Worm (Caenorhabditis elegans): ENCODE measurements around the gene tag-191.

Gene tag-191

ce11 chrV:14505745-14506214 lies 30.4 kb downstream of the tag-191 start:
- peak; percentile 73 for TF ChIP-seq egl-27 (tag; optimal IDR thresholded peaks at IDR 0.05)
- peak; percentile 48 for TF ChIP-seq nhr-25 (tag; optimal IDR thresholded peaks at IDR 0.05)
- TF ChIP-seq sma-9 (GFP tag; optimal IDR thresholded peaks at IDR 0.05): peak; percentile 40
- no peak for TF ChIP-seq sma-9 (tag; optimal IDR thresholded peaks at IDR 0.05)
- TF ChIP-seq blmp-1 (tag; optimal IDR thresholded peaks at IDR 0.05; ENCODE audit: insufficient read depth): peak; percentile 33
- TF ChIP-seq elt-1 (tag; optimal IDR thresholded peaks at IDR 0.05): peak; percentile 85
- peak; percentile 44 for TF ChIP-seq sma-3 (GFP tag; optimal IDR thresholded peaks at IDR 0.05)
- TF ChIP-seq ceh-16 (tag; optimal IDR thresholded peaks at IDR 0.05): peak; percentile 89
- TF ChIP-seq gmeb-1 (tag; optimal IDR thresholded peaks at IDR 0.05): peak; percentile 24
- TF ChIP-seq fos-1 (tag; optimal IDR thresholded peaks at IDR 0.05): peak; percentile 90
- no peak for TF ChIP-seq ztf-11 (tag; optimal IDR thresholded peaks at IDR 0.05)
- no peak for TF ChIP-seq ztf-1 (GFP tag; conservative IDR thresholded peaks at IDR 0.05)
- TF ChIP-seq F13H6.1 (tag; optimal IDR thresholded peaks at IDR 0.05): no peak
- TF ChIP-seq sem-4 (tag; optimal IDR thresholded peaks at IDR 0.05): peak; percentile 42
- TF ChIP-seq mdl-1 (tag; optimal IDR thresholded peaks at IDR 0.05): peak in 1 of 2 experiments; percentile 4
- peak; percentile 85 for TF ChIP-seq nhr-21 (tag; optimal IDR thresholded peaks at IDR 0.05)
- no peak for TF ChIP-seq ztf-4 (tag; optimal IDR thresholded peaks at IDR 0.05)
- TF ChIP-seq nhr-6 (tag; optimal IDR thresholded peaks at IDR 0.05): no peak
- TF ChIP-seq skn-1 (tag; optimal IDR thresholded peaks at IDR 0.05): peak; percentile 28

- TF ChIP-seq ceh-16 (tag; optimal IDR thresholded peaks at IDR 0.05): peak; percentile 41
- TF ChIP-seq R02D3.7 (tag; optimal IDR thresholded peaks at IDR 0.05): no peak
- no peak for TF ChIP-seq lin-39 (tag; optimal IDR thresholded peaks at IDR 0.05)
- TF ChIP-seq fos-1 (tag; optimal IDR thresholded peaks at IDR 0.05): peak; percentile 68
Measured at ce11 chrV:14504774-14505173, 31.4 kb downstream of the tag-191 start.

- TF ChIP-seq fos-1 (tag; optimal IDR thresholded peaks at IDR 0.05) (peak; percentile 32), unc-62 (GFP tag; optimal IDR thresholded peaks at IDR 0.05) (no peak)
Measured at ce11 chrV:14504120-14504519, 32.1 kb downstream of the tag-191 start.

ce11 chrV:14503065-14503464 lies 33.1 kb downstream of the tag-191 start:
- TF ChIP-seq sma-3 (GFP tag; optimal IDR thresholded peaks at IDR 0.05) (peak; percentile 8), sma-9 (GFP tag; optimal IDR thresholded peaks at IDR 0.05) (peak; percentile 1), sma-9 (tag; optimal IDR thresholded peaks at IDR 0.05) (no peak), R02D3.7 (tag; optimal IDR thresholded peaks at IDR 0.05) (no peak), nhr-237 (tag; optimal IDR thresholded peaks at IDR 0.05) (no peak), fos-1 (tag; optimal IDR thresholded peaks at IDR 0.05) (peak; percentile 92), skn-1 (tag; optimal IDR thresholded peaks at IDR 0.05) (peak; percentile 47)

- no peak for TF ChIP-seq mbf-1 (tag; optimal IDR thresholded peaks at IDR 0.05)
- TF ChIP-seq elt-1 (tag; optimal IDR thresholded peaks at IDR 0.05): no peak
- TF ChIP-seq sma-3 (GFP tag; optimal IDR thresholded peaks at IDR 0.05): no peak
- TF ChIP-seq nhr-237 (tag; optimal IDR thresholded peaks at IDR 0.05): no peak
- no peak for TF ChIP-seq nhr-21 (tag; optimal IDR thresholded peaks at IDR 0.05)
- TF ChIP-seq sma-9 (GFP tag; optimal IDR thresholded peaks at IDR 0.05): no peak
- TF ChIP-seq sma-9 (tag; optimal IDR thresholded peaks at IDR 0.05): no peak
- no peak for TF ChIP-seq ceh-82 (tag; optimal IDR thresholded peaks at IDR 0.05)
- no peak for TF ChIP-seq alr-1 (tag; optimal IDR thresholded peaks at IDR 0.05)
- no peak for TF ChIP-seq ztf-11 (tag; optimal IDR thresholded peaks at IDR 0.05)
- no peak for TF ChIP-seq peb-1 (tag; optimal IDR thresholded peaks at IDR 0.05)
- no peak for TF ChIP-seq lin-13 (GFP tag; optimal IDR thresholded peaks at IDR 0.05)
Measured at ce11 chrV:14501136-14501535, 35.0 kb downstream of the tag-191 start, which contains the start of gene R02D5.24. Gene R02D5.24, plus strand, starts transcription at chrV:14501340.

ce11 chrV:14500554-14500953 lies 35.6 kb downstream of the tag-191 start:
- TF ChIP-seq peb-1 (tag; optimal IDR thresholded peaks at IDR 0.05): no peak
- TF ChIP-seq unc-55 (GFP tag; optimal IDR thresholded peaks at IDR 0.05): peak; percentile 24

Measured in whole organism, L2 larva.